Fruit fly (Drosophila melanogaster) whole organism, pupa: Measurements from ENCODE around the gene CG15219.

Experiments
- CG8301 ChIP-seq: fragments of 200-800 bp; sonication (Bioruptor generic); optimal IDR thresholded peaks from 2 replicates; lab custom pipeline; 2018; ENCODE audit warnings: missing biosample characterization, mild to moderate bottlenecking, missing genetic modification characterization
- Snoo ChIP-seq: fragments of 200-800 bp; sonication (Bioruptor generic); optimal IDR thresholded peaks from 3 replicates; lab custom pipeline; 2017; ENCODE audit warnings: missing biosample characterization, mild to moderate bottlenecking, missing genetic modification characterization, inconsistent platforms

DNA sequence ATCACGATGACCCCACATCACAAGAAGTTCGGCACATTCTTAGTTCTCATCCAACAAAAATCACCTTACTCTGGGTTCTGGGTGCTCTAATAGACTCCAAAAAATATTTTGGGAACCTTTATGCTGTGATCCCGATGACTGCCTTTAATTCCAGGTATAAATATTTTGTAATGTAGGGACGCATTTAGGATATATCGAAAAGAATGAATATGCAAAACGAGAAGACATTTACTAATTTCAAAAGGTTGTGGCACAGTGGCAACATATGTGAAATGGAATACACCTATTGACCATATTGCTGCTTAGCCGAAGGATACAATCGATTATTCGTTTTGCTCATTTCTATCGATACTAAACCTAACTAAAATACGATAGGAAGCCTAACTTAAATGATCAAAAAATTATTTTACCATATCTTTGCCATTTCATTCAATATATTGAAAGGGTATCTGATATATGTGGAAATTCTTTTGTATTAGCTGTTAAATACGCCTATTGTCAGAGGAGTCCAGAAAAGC is 15.6 kb upstream of the CG15219 start, which contains the start of gene CG3651:
- TF ChIP-seq Snoo (tag; lab: Kevin White, UChicago) (no peak), CG8301 (tag; lab: Kevin White, UChicago) (no peak)
